Fruit fly (Drosophila melanogaster) whole organism, adult: Measurements from ENCODE around the gene Vta1.

Experiments
- CG11617 ChIP-seq: fragments of 200-800 bp; sonication (Bioruptor generic); optimal IDR thresholded peaks from 2 replicates; lab custom pipeline; 2017; ENCODE audit warnings: mild to moderate bottlenecking, missing biosample characterization, missing genetic modification reagents, missing genetic modification characterization
- CG12768 ChIP-seq: fragments of 200-800 bp; sonication (Bioruptor generic); optimal IDR thresholded peaks from 2 replicates; lab custom pipeline; 2017; ENCODE audit warnings: missing biosample characterization, missing genetic modification characterization, mild to moderate bottlenecking, moderate library complexity, missing genetic modification reagents
- CG14711 ChIP-seq: fragments of 200-800 bp; sonication (Bioruptor generic); optimal IDR thresholded peaks from 2 replicates; lab custom pipeline; 2018; ENCODE audit warnings: missing biosample characterization, mild to moderate bottlenecking, missing genetic modification characterization, moderate library complexity
- CG1620 ChIP-seq: fragments of 200-800 bp; sonication (Bioruptor generic); optimal IDR thresholded peaks from 2 replicates; lab custom pipeline; 2016; ENCODE audit warnings: missing biosample characterization, missing genetic modification characterization
- CG33017 ChIP-seq: fragments of 200-800 bp; sonication (Bioruptor generic); optimal IDR thresholded peaks from 2 replicates; lab custom pipeline; 2018; ENCODE audit warnings: missing biosample characterization, mild to moderate bottlenecking, missing genetic modification characterization, moderate library complexity
- CG5204 ChIP-seq: fragments of 200-800 bp; sonication (Bioruptor generic); optimal IDR thresholded peaks from 2 replicates; lab custom pipeline; 2016; ENCODE audit warnings: missing biosample characterization, missing genetic modification characterization
- CG7045 ChIP-seq: fragments of 200-800 bp; sonication (Bioruptor generic); optimal IDR thresholded peaks from 2 replicates; lab custom pipeline; 2017; ENCODE audit warnings: missing biosample characterization, mild to moderate bottlenecking, missing genetic modification characterization
- CG7101 ChIP-seq: fragments of 200-800 bp; sonication (Bioruptor generic); optimal IDR thresholded peaks from 2 replicates; lab custom pipeline; 2018; ENCODE audit warnings: missing biosample characterization, mild to moderate bottlenecking, missing genetic modification characterization, moderate library complexity
- Clk ChIP-seq: fragments of 200-800 bp; sonication (Bioruptor generic); optimal IDR thresholded peaks from 2 replicates; lab custom pipeline; 2017; ENCODE audit warnings: missing biosample characterization, missing genetic modification characterization
- Crg-1 ChIP-seq: fragments of 200-800 bp; sonication (Bioruptor generic); optimal IDR thresholded peaks from 2 replicates; lab custom pipeline; 2016; ENCODE audit warnings: missing biosample characterization, missing genetic modification characterization
- Hr96 ChIP-seq: fragments of 200-800 bp; sonication (Bioruptor generic); optimal IDR thresholded peaks from 2 replicates; lab custom pipeline; 2016; ENCODE audit warnings: missing biosample characterization, missing genetic modification characterization
- Mnt ChIP-seq: fragments of 200-800 bp; sonication (Bioruptor generic); optimal IDR thresholded peaks from 2 replicates; lab custom pipeline; 2016; ENCODE audit warnings: missing biosample characterization, mild to moderate bottlenecking, missing genetic modification characterization
- bab1 ChIP-seq: fragments of 200-800 bp; sonication (Bioruptor generic); optimal IDR thresholded peaks from 3 replicates; lab custom pipeline; 2019; ENCODE audit warnings: missing biosample characterization, mild to moderate bottlenecking, missing genetic modification characterization, moderate library complexity
- cic ChIP-seq: fragments of 200-800 bp; sonication (Bioruptor generic); optimal IDR thresholded peaks from 2 replicates; lab custom pipeline; 2017; ENCODE audit warnings: missing biosample characterization, mild to moderate bottlenecking, missing genetic modification characterization, moderate library complexity
- cnc ChIP-seq, 2 experiments: fragments of >200 bp; optimal IDR thresholded peaks; 2 replicates each; lab custom pipeline; 2017
- kay ChIP-seq: fragments of 200-800 bp; sonication (Bioruptor generic); peaks from one replicate; lab custom pipeline; 2016; ENCODE audit warnings: missing biosample characterization, missing genetic modification characterization, borderline replicate concordance
- ovo ChIP-seq: fragments of 200-800 bp; sonication (Bioruptor generic); optimal IDR thresholded peaks from 2 replicates; lab custom pipeline; 2016; ENCODE audit warnings: missing biosample characterization, missing genetic modification characterization
- pad ChIP-seq: fragments of 200-800 bp; sonication (Bioruptor generic); optimal IDR thresholded peaks from 3 replicates; lab custom pipeline; 2017; ENCODE audit warnings: missing biosample characterization, missing genetic modification characterization, mild to moderate bottlenecking, moderate library complexity, missing genetic modification reagents
- tj ChIP-seq: fragments of 200-800 bp; sonication (Bioruptor generic); optimal IDR thresholded peaks from 3 replicates; lab custom pipeline; 2017; ENCODE audit warnings: missing biosample characterization, mild to moderate bottlenecking, missing genetic modification characterization, moderate library complexity
- toe ChIP-seq: fragments of 200-800 bp; sonication (Bioruptor generic); optimal IDR thresholded peaks from 2 replicates; lab custom pipeline; 2016; ENCODE audit warnings: missing biosample characterization, missing genetic modification characterization

Vta1 gene

DNA sequence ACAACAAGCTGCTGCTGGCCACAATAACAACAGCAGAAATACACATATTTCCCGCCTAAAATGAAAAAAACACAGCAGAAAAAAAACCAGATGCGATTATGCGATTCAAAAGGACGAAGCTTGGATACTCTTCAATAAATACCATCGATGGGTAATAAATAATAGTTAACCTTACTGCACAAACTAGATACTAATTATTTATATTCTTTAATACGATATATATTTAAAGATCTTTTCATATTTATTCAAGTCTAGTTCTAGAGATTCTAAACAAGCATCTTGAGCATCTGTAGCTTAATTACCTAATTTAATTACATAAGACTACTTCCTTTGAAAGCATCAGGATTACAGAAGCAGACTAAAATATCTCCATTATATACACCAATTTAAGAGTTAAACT, 35.5 kb upstream of the Vta1 start:
- TF ChIP-seq toe (GFP tag; lab: Kevin White, UChicago) (no peak), Hr96 (GFP tag; lab: Kevin White, UChicago) (no peak), CG11617 (no peak), cic (GFP tag; lab: Kevin White, UChicago) (no peak), CG12768 (GFP tag; lab: Kevin White, UChicago) (no peak), pad (no peak), ovo (GFP tag; lab: Kevin White, UChicago) (no peak)

DNA sequence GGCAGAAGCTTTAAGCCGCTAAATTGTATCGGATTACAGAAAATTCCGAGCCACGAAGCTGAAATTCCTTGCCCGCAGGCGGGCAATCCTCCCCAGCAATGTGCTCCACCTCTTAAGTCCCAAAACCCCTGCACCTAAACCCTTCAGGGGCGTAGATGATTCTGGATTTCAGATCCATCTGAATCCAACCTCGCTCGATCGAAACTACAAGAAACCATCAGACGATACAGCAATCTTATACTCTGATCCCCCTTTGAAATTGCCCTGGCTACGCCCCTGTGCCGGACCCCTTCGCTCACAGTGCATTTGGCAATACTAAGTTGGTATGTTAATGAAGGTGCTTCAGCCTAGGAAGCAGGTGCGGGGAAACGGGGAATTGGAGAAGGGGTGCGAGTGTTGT, 30.4 kb upstream of the Vta1 start:
- no peak for TF ChIP-seq Mnt
- no peak for TF ChIP-seq CG7045
- TF ChIP-seq toe (GFP tag; lab: Kevin White, UChicago), result no peak

DNA sequence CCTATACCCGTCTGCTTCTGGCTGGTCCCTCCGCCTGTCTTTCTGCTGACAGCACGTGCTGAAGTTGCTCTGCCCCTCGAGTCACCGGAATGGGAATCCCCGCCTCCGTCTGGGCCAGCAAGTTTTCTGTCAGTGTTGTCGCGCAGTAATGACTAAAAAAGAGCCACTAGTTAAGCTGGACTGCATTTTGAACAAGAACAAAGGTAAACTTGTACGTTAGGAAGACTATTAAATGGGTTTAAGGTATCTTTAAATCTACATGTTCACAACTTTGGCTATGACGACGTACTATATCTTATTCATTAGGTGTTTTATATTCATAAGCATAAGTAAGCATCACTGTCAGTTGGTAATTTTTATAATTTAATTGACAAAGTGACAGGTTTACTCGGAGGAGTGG, 26.7 kb upstream of the Vta1 start:
- TF ChIP-seq tj (GFP tag; lab: Kevin White, UChicago), result no peak

DNA sequence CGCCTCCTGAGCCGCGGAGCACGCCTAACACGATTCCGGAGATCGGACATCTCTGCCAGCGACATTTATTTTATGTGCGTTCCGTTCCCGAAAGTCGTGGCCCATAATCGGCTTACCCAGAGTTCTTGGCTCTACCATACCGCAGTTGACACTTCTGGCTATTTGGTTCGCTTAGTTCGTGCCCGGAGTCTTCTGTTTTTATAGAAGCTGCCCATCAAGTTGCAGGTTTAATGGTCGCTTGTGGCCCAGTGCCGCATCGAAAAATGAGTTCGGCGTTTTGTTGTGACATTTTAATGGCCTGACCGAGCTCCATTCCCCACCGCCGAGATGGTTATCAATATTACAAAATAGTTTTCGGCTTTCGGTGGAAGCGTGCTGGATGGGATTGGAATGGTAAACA, 23.5 kb upstream of the Vta1 start:
- TF ChIP-seq cic (GFP tag; lab: Kevin White, UChicago) (no peak), CG12768 (GFP tag; lab: Kevin White, UChicago) (no peak), CG7045 (no peak), cnc (optimal IDR thresholded peaks at IDR 0.05; lab: Kevin White, UChicago) (no peak), Hr96 (GFP tag; lab: Kevin White, UChicago) (no peak), kay (GFP tag; lab: Kevin White, UChicago) (no peak), tj (GFP tag; lab: Kevin White, UChicago) (no peak), toe (GFP tag; lab: Kevin White, UChicago) (no peak), CG1620 (GFP tag; lab: Kevin White, UChicago) (no peak), Clk (no peak), CG7101 (tag; lab: Kevin White, UChicago) (no peak), bab1 (GFP tag; lab: Kevin White, UChicago) (no peak), Crg-1 (GFP tag; lab: Kevin White, UChicago) (no peak), ovo (GFP tag; lab: Kevin White, UChicago) (no peak)

DNA sequence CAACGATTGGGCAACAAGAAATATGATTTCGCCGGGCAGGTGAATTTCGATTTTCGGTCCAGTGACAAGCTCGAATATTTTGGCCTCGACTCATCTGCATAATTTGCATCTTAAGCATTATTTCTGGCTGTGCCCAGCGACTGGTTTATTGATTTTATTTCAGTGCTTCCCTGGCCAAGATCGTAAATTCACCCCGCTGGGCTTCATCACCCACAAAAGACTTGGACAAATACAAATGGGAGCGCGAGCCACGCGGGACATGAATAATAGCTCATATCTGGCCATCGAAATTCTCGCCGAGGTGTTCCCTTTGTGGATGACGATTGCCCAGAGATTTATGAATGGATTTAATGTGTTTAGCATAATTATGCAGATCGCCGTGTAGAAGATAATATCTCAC, 22.5 kb upstream of the Vta1 start:
- TF ChIP-seq CG14711 (tag; lab: Kevin White, UChicago), result no peak
- no peak for TF ChIP-seq pad
- TF ChIP-seq tj (GFP tag; lab: Kevin White, UChicago), result no peak
- no peak for TF ChIP-seq cnc (optimal IDR thresholded peaks at IDR 0.05; lab: Kevin White, UChicago)

DNA sequence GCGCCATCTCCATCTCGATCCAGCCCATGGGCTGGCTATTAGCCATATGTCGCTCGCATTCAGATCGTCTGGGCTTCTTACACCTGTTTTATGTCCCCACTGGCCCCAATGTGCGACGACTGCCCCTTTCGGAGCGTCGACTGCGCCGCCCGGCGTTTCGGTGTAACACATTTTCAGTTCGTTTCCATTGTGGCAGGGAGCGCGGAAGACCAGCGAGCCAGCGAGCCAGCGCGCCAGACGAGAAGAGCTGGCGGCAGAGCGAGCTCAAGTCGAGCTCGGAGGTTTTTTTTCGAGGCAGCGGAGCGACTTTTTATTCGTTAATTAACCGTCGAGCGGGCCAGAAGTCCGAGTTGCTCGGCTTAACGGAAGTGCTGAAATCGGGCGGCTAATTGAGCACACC, 21.7 kb upstream of the Vta1 start, which contains the start of gene CG7991:
TSS of gene CG7991 (plus strand) at position 329 of the 400 bp plus-strand sequence.
- no peak for TF ChIP-seq Hr96 (GFP tag; lab: Kevin White, UChicago)

DNA sequence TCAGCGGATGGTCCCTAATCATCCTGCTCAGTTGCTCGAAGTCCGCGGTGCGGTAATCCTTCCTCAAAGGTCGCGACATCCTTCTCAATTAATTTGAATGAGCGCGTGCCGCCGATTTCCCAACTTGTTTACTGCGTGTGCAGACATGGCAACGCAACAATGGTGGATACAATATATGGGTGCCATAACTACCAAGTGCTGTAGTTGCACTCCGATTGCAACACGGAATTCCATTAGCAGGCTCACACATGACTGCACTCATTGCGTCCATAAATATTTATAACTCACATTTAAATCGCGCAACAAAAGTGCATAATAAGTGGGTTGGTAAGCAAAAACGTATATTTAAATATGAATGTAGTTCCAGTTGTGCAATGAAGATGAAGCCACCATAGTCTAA, 19.9 kb upstream of the Vta1 start, which contains the start of gene CG13930:
TSS of gene CG13930 (minus strand) at position 101 of the 400 bp plus-strand sequence.
- no peak for TF ChIP-seq CG7045
- TF ChIP-seq kay (GFP tag; lab: Kevin White, UChicago), result no peak
- TF ChIP-seq CG14711 (tag; lab: Kevin White, UChicago), result no peak
- TF ChIP-seq CG7101 (tag; lab: Kevin White, UChicago), result no peak
- TF ChIP-seq cnc (optimal IDR thresholded peaks at IDR 0.05; lab: Kevin White, UChicago), result no peak
- TF ChIP-seq tj (GFP tag; lab: Kevin White, UChicago), result no peak
- TF ChIP-seq Clk, result no peak
- no peak for TF ChIP-seq CG11617
- TF ChIP-seq Mnt, result no peak
- TF ChIP-seq CG1620 (GFP tag; lab: Kevin White, UChicago), result no peak
- no peak for TF ChIP-seq bab1 (GFP tag; lab: Kevin White, UChicago)
- no peak for TF ChIP-seq toe (GFP tag; lab: Kevin White, UChicago)

DNA sequence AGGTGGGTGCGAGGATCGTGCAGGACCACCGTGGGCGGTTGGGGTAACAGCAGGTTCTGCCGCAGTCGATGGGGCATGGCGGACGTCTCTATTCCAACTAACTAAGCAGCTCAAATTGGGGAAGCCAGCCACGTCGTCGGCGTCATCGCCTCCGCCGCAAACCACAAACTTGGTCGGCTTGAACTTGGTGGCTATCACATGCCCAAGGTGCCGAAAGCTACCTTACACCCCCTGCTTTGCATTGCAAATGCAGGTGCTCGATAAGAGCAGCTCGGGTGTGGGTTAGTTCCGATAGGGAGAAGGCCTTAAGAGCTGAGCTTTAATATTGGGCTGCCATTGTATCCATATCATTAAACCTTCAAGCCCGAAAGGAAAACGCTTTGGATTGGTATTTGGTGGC, 17.3 kb upstream of the Vta1 start, which contains the start of gene RabX5:
TSS of gene RabX5 (minus strand) at position 101 of the 400 bp plus-strand sequence.
- no peak for TF ChIP-seq Hr96 (GFP tag; lab: Kevin White, UChicago)
- no peak for TF ChIP-seq CG7045

DNA sequence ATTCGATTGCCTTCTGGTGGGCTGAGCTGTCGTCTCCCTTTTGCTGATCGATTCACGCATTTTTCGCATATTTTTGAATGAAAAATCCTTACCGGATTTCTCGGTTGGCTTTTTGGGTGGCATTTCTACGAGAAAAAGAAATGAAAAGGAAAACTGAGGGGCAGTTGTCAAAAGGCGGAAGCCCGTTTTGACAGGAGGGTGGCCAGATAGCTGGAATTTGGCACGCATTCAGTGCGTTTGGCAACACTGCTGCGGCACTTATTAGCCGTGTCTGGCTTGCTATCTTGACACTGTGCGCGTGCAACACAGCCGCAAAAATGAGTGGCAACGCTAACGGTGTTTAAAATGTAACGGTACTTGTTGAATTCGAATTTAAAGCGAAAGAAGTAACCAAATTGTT, 15.8 kb upstream of the Vta1 start, which contains the start of gene RpL23A:
TSS of gene RpL23A (minus strand) at position 151 of the 400 bp plus-strand sequence.
- TF ChIP-seq CG12768 (GFP tag; lab: Kevin White, UChicago) (peak; percentile 90), CG7101 (tag; lab: Kevin White, UChicago) (peak; percentile 95), ovo (GFP tag; lab: Kevin White, UChicago) (peak; percentile 97), Hr96 (GFP tag; lab: Kevin White, UChicago) (peak; percentile 95), CG7045 (peak; percentile 96), CG33017 (tag; lab: Kevin White, UChicago) (peak; percentile 77), cnc (optimal IDR thresholded peaks at IDR 0.05; lab: Kevin White, UChicago) (no peak), CG11617 (peak; percentile 95), kay (GFP tag; lab: Kevin White, UChicago) (no peak), Mnt (peak; percentile 97), bab1 (GFP tag; lab: Kevin White, UChicago) (peak; percentile 95), cic (GFP tag; lab: Kevin White, UChicago) (peak; percentile 83), CG14711 (tag; lab: Kevin White, UChicago) (peak; percentile 87), pad (peak; percentile 91), Clk (peak; percentile 94), toe (GFP tag; lab: Kevin White, UChicago) (peak; percentile 89), tj (GFP tag; lab: Kevin White, UChicago) (peak; percentile 77), CG5204 (GFP tag; lab: Kevin White, UChicago) (peak; percentile 77), Crg-1 (GFP tag; lab: Kevin White, UChicago) (peak; percentile 95), CG1620 (GFP tag; lab: Kevin White, UChicago) (peak; percentile 97)
